Worm (Caenorhabditis elegans): Measurements from ENCODE around the gene C08H9.18.

Gene C08H9.18

ce11 chrII:9862147-9862546, at the start of gene C08H9.18:
Gene C08H9.18 (minus strand): TSS chrII:9862247.
- TF ChIP-seq W03F9.2 (tag; optimal IDR thresholded peaks at IDR 0.05) (no peak), dao-5 (tag; optimal IDR thresholded peaks at IDR 0.05) (no peak), him-1 (tag; optimal IDR thresholded peaks at IDR 0.05) (no peak)

ce11 chrII:9904459-9904858, 42.4 kb upstream of the C08H9.18 start:
- no peak for TF ChIP-seq him-1 (tag; optimal IDR thresholded peaks at IDR 0.05)
- no peak for TF ChIP-seq dao-5 (tag; optimal IDR thresholded peaks at IDR 0.05)
- TF ChIP-seq W03F9.2 (tag; optimal IDR thresholded peaks at IDR 0.05) = no peak

ce11 chrII:9900276-9900675, 38.2 kb upstream of the C08H9.18 start, which contains the start of gene unc-4:
Gene unc-4 (minus strand): TSS chrII:9900376.
- TF ChIP-seq dao-5 (tag; optimal IDR thresholded peaks at IDR 0.05) = no peak
- no peak for TF ChIP-seq him-1 (tag; optimal IDR thresholded peaks at IDR 0.05)
- TF ChIP-seq W03F9.2 (tag; optimal IDR thresholded peaks at IDR 0.05) = no peak

ce11 chrII:9898744-9899143, 36.7 kb upstream of the C08H9.18 start:
- no peak for TF ChIP-seq him-1 (tag; optimal IDR thresholded peaks at IDR 0.05)
- TF ChIP-seq dao-5 (tag; optimal IDR thresholded peaks at IDR 0.05) = no peak
- no peak for TF ChIP-seq W03F9.2 (tag; optimal IDR thresholded peaks at IDR 0.05)

- TF ChIP-seq dao-5 (tag; optimal IDR thresholded peaks at IDR 0.05) = no peak
- TF ChIP-seq W03F9.2 (tag; optimal IDR thresholded peaks at IDR 0.05) = no peak
- TF ChIP-seq him-1 (tag; optimal IDR thresholded peaks at IDR 0.05) = no peak
Measured at ce11 chrII:9895173-9895572, 33.1 kb upstream of the C08H9.18 start.

- TF ChIP-seq him-1 (tag; optimal IDR thresholded peaks at IDR 0.05) = no peak
- no peak for TF ChIP-seq W03F9.2 (tag; optimal IDR thresholded peaks at IDR 0.05)
- no peak for TF ChIP-seq dao-5 (tag; optimal IDR thresholded peaks at IDR 0.05)
Measured at ce11 chrII:9894435-9894834, 32.4 kb upstream of the C08H9.18 start, which contains the start of gene F26C11.1. Gene F26C11.1 (plus strand): TSS chrII:9894735.

ce11 chrII:9892409-9892808, 30.4 kb upstream of the C08H9.18 start, which contains the start of gene C08H9.16:
Gene C08H9.16 (plus strand): TSS chrII:9892778.
- TF ChIP-seq dao-5 (tag; optimal IDR thresholded peaks at IDR 0.05) (no peak), him-1 (tag; optimal IDR thresholded peaks at IDR 0.05) (no peak), W03F9.2 (tag; optimal IDR thresholded peaks at IDR 0.05) (peak; percentile 74)

- no peak for TF ChIP-seq W03F9.2 (tag; optimal IDR thresholded peaks at IDR 0.05)
- TF ChIP-seq him-1 (tag; optimal IDR thresholded peaks at IDR 0.05) = no peak
- TF ChIP-seq dao-5 (tag; optimal IDR thresholded peaks at IDR 0.05) = no peak
Measured at ce11 chrII:9891823-9892222, 29.8 kb upstream of the C08H9.18 start.

ce11 chrII:9891031-9891689, 29.1 kb upstream of the C08H9.18 start, which contains the start of gene vgln-1:
Gene vgln-1 (minus strand): TSS chrII:9891081.
- TF ChIP-seq him-1 (tag; optimal IDR thresholded peaks at IDR 0.05) = no peak
- TF ChIP-seq W03F9.2 (tag; optimal IDR thresholded peaks at IDR 0.05) = no peak
- no peak for TF ChIP-seq dao-5 (tag; optimal IDR thresholded peaks at IDR 0.05)

- TF ChIP-seq him-1 (tag; optimal IDR thresholded peaks at IDR 0.05) (no peak), dao-5 (tag; optimal IDR thresholded peaks at IDR 0.05) (no peak)
Measured at ce11 chrII:9888549-9888948, 26.5 kb upstream of the C08H9.18 start.

ce11 chrII:9886216-9886615, 24.2 kb upstream of the C08H9.18 start, which contains the start of gene algn-8:
Gene algn-8 (minus strand): TSS chrII:9886442.
- TF ChIP-seq him-1 (tag; optimal IDR thresholded peaks at IDR 0.05) = no peak

- TF ChIP-seq him-1 (tag; optimal IDR thresholded peaks at IDR 0.05) (no peak), dao-5 (tag; optimal IDR thresholded peaks at IDR 0.05) (no peak), W03F9.2 (tag; optimal IDR thresholded peaks at IDR 0.05) (no peak)
Measured at ce11 chrII:9880826-9881225, 18.8 kb upstream of the C08H9.18 start, which contains the start of gene C08H9.15. Gene C08H9.15 (plus strand): TSS chrII:9881193.

- TF ChIP-seq him-1 (tag; optimal IDR thresholded peaks at IDR 0.05) (no peak), dao-5 (tag; optimal IDR thresholded peaks at IDR 0.05) (no peak), W03F9.2 (tag; optimal IDR thresholded peaks at IDR 0.05) (no peak)
Measured at ce11 chrII:9879815-9880214, 17.8 kb upstream of the C08H9.18 start.

- TF ChIP-seq dao-5 (tag; optimal IDR thresholded peaks at IDR 0.05) = no peak
- no peak for TF ChIP-seq W03F9.2 (tag; optimal IDR thresholded peaks at IDR 0.05)
- TF ChIP-seq him-1 (tag; optimal IDR thresholded peaks at IDR 0.05) = no peak
Measured at ce11 chrII:9874508-9875229, 12.6 kb upstream of the C08H9.18 start, which contains the start of the genes chil-2 and ctsa-3.2. Gene chil-2 (minus strand): TSS chrII:9874608. Gene ctsa-3.2 (plus strand): TSS chrII:9875179.
